Fruit fly (Drosophila melanogaster) whole organism, embryonic: ENCODE measurements around the gene Gr32a.

Experiments used
- Abd-B ChIP-seq: fragments of 200-800 bp; sonication (Bioruptor generic); optimal IDR thresholded peaks from 2 replicates; lab custom pipeline; 2018; ENCODE audit warnings: missing biosample characterization, mild to moderate bottlenecking, missing genetic modification characterization, moderate library complexity
- Atf3 ChIP-seq: fragments of 200-800 bp; sonication (Bioruptor generic); optimal IDR thresholded peaks from 3 replicates; lab custom pipeline; 2016; ENCODE audit warnings: missing biosample characterization, missing genetic modification characterization
- Blimp-1 ChIP-seq: fragments of 200-800 bp; sonication (Bioruptor generic); optimal IDR thresholded peaks from 3 replicates; lab custom pipeline; 2018; ENCODE audit warnings: missing biosample characterization, missing genetic modification characterization, mild to moderate bottlenecking, moderate library complexity, missing genetic modification reagents
- CG10209 ChIP-seq: fragments of 200-800 bp; sonication (Bioruptor generic); optimal IDR thresholded peaks from 3 replicates; lab custom pipeline; 2017; ENCODE audit warnings: missing biosample characterization, mild to moderate bottlenecking, missing genetic modification characterization, missing genetic modification reagents
- CG10267 ChIP-seq: fragments of 200-800 bp; sonication (Bioruptor generic); optimal IDR thresholded peaks from 2 replicates; lab custom pipeline; 2018; ENCODE audit warnings: missing biosample characterization, mild to moderate bottlenecking, missing genetic modification characterization, moderate library complexity
- CG10274 ChIP-seq: fragments of 200-800 bp; sonication (Bioruptor generic); optimal IDR thresholded peaks from 3 replicates; lab custom pipeline; 2017; ENCODE audit warnings: missing biosample characterization, mild to moderate bottlenecking, missing genetic modification characterization
- CG10431 ChIP-seq: fragments of 200-800 bp; sonication (Bioruptor generic); optimal IDR thresholded peaks from 3 replicates; lab custom pipeline; 2018; ENCODE audit warnings: missing biosample characterization, mild to moderate bottlenecking, missing genetic modification characterization
- CG10979 ChIP-seq: fragments of 200-800 bp; sonication (Bioruptor generic); optimal IDR thresholded peaks from 2 replicates; lab custom pipeline; 2018; ENCODE audit warnings: missing biosample characterization, mild to moderate bottlenecking, missing genetic modification characterization, moderate library complexity
- CG11398 ChIP-seq: fragments of 200-800 bp; sonication (Bioruptor generic); optimal IDR thresholded peaks from 2 replicates; lab custom pipeline; 2016; ENCODE audit warnings: missing biosample characterization, missing genetic modification characterization
- CG11723 ChIP-seq: fragments of 200-800 bp; sonication (Bioruptor generic); optimal IDR thresholded peaks from 2 replicates; lab custom pipeline; 2017; ENCODE audit warnings: missing biosample characterization, mild to moderate bottlenecking, missing genetic modification characterization
- CG12071 ChIP-seq: fragments of 200-800 bp; sonication (Bioruptor generic); optimal IDR thresholded peaks from 3 replicates; lab custom pipeline; 2018; ENCODE audit warnings: missing biosample characterization, mild to moderate bottlenecking, missing genetic modification characterization
- CG13424 ChIP-seq: fragments of 200-800 bp; sonication (Bioruptor generic); optimal IDR thresholded peaks from 2 replicates; lab custom pipeline; 2019; ENCODE audit warnings: missing biosample characterization, mild to moderate bottlenecking, missing genetic modification characterization, moderate library complexity
- CG13775 ChIP-seq: fragments of 200-800 bp; sonication (Bioruptor generic); optimal IDR thresholded peaks from 3 replicates; lab custom pipeline; 2017; ENCODE audit warnings: missing biosample characterization, mild to moderate bottlenecking, missing genetic modification characterization
- CG14014 ChIP-seq: fragments of 200-800 bp; sonication (Bioruptor generic); IDR thresholded peaks from 2 replicates; pipeline ENCODE4 v1.3.6; 2022; ENCODE audit warnings: missing biosample characterization, missing genetic modification characterization
- CG14441 ChIP-seq: fragments of 200-800 bp; sonication (Bioruptor generic); IDR thresholded peaks from 2 replicates; pipeline ENCODE4 v1.3.6; 2022; ENCODE audit warnings: missing biosample characterization, missing genetic modification characterization
- CG14860 ChIP-seq: fragments of 200-800 bp; sonication (Bioruptor generic); IDR thresholded peaks from 3 replicates; pipeline ENCODE4 v1.3.6; 2022; ENCODE audit warnings: missing biosample characterization, missing genetic modification characterization; ENCODE audit not compliant: partially characterized antibody
- CG16815 ChIP-seq: fragments of 200-800 bp; sonication (Bioruptor generic); optimal IDR thresholded peaks from 3 replicates; lab custom pipeline; 2017; ENCODE audit warnings: missing biosample characterization, mild to moderate bottlenecking, missing genetic modification characterization
- CG2116 ChIP-seq: fragments of 200-800 bp; sonication (Bioruptor generic); optimal IDR thresholded peaks from 3 replicates; lab custom pipeline; 2018; ENCODE audit warnings: missing biosample characterization, mild to moderate bottlenecking, missing genetic modification characterization
- CG30020 ChIP-seq: fragments of 200-800 bp; optimal IDR thresholded peaks from 2 replicates; lab custom pipeline; 2019; ENCODE audit warnings: missing biosample characterization, mild to moderate bottlenecking, missing genetic modification characterization, moderate library complexity
- CG30403 ChIP-seq: fragments of 200-800 bp; sonication (Bioruptor generic); optimal IDR thresholded peaks from 3 replicates; lab custom pipeline; 2016; ENCODE audit warnings: missing biosample characterization, missing genetic modification characterization
- CG3281 ChIP-seq: fragments of 200-800 bp; sonication (Bioruptor generic); optimal IDR thresholded peaks from 3 replicates; lab custom pipeline; 2017; ENCODE audit warnings: missing biosample characterization, mild to moderate bottlenecking, missing genetic modification characterization
- CG4820 ChIP-seq: fragments of 200-800 bp; sonication (Bioruptor generic); optimal IDR thresholded peaks from 3 replicates; lab custom pipeline; 2016; ENCODE audit warnings: missing biosample characterization, missing genetic modification characterization
- CG5180 ChIP-seq: fragments of 200-800 bp; sonication (Bioruptor generic); optimal IDR thresholded peaks from 3 replicates; lab custom pipeline; 2017; ENCODE audit warnings: missing biosample characterization, missing genetic modification characterization, mild to moderate bottlenecking, moderate library complexity, missing genetic modification reagents
- CG6854 ChIP-seq: fragments of 200-800 bp; sonication (Bioruptor generic); optimal IDR thresholded peaks from 3 replicates; lab custom pipeline; 2017; ENCODE audit warnings: missing biosample characterization, mild to moderate bottlenecking, missing genetic modification characterization
- CG7786 ChIP-seq: fragments of 200-800 bp; sonication (Bioruptor generic); optimal IDR thresholded peaks from 2 replicates; lab custom pipeline; 2016; ENCODE audit warnings: missing biosample characterization, missing genetic modification characterization
- Doc2 ChIP-seq: fragments of 200-800 bp; sonication (Bioruptor generic); IDR thresholded peaks from 2 replicates; pipeline ENCODE4 v1.3.6; 2022; ENCODE audit warnings: missing biosample characterization, missing genetic modification characterization
- Fer3 ChIP-seq: fragments of 200-800 bp; sonication (Bioruptor generic); optimal IDR thresholded peaks from 2 replicates; lab custom pipeline; 2018; ENCODE audit warnings: missing biosample characterization, mild to moderate bottlenecking, missing genetic modification characterization, moderate library complexity
- Gsc ChIP-seq: fragments of 200-800 bp; sonication (Bioruptor generic); IDR thresholded peaks from 2 replicates; pipeline ENCODE4 v1.3.6; 2022; ENCODE audit warnings: missing biosample characterization, missing genetic modification characterization
- H15 ChIP-seq: fragments of 200-800 bp; sonication (Bioruptor generic); IDR thresholded peaks from 3 replicates; pipeline ENCODE4 v1.3.6; 2022; ENCODE audit warnings: missing biosample characterization, missing genetic modification characterization
- HLH3B ChIP-seq: fragments of 200-800 bp; sonication (Bioruptor generic); IDR thresholded peaks from 2 replicates; pipeline ENCODE4 v1.3.6; 2022; ENCODE audit warnings: missing biosample characterization, missing genetic modification characterization
- HLHmδ ChIP-seq: fragments of 200-800 bp; sonication (Bioruptor generic); optimal IDR thresholded peaks from 2 replicates; lab custom pipeline; 2018; ENCODE audit warnings: missing biosample characterization, mild to moderate bottlenecking, missing genetic modification characterization, moderate library complexity
- Hr78 ChIP-seq, 2 experiments: fragments of 200-800 bp in 1 of 2; fragments of >200 bp in 1 of 2; sonication (Bioruptor generic) in 1 of 2; optimal IDR thresholded peaks; 2 replicates each; lab custom pipeline; 2017 to 2019; ENCODE audit warnings: missing biosample characterization in 2 of 2, missing genetic modification characterization in 2 of 2, mild to moderate bottlenecking in 1 of 2, moderate library complexity in 1 of 2
- Meics ChIP-seq: fragments of 200-800 bp; sonication (Bioruptor generic); optimal IDR thresholded peaks from 2 replicates; lab custom pipeline; 2017; ENCODE audit warnings: missing biosample characterization, mild to moderate bottlenecking, missing genetic modification characterization
- NFAT ChIP-seq: fragments of 200-800 bp; sonication (Bioruptor generic); IDR thresholded peaks from 2 replicates; pipeline ENCODE4 v1.3.6; 2022; ENCODE audit warnings: missing biosample characterization, missing genetic modification characterization
- Pdp1 ChIP-seq, 2 experiments: fragments of 200-800 bp; sonication (Bioruptor generic); optimal IDR thresholded peaks; 3 replicates each; lab custom pipeline; 2016; ENCODE audit warnings: missing biosample characterization in 2 of 2, missing genetic modification characterization in 2 of 2, mild to moderate bottlenecking in 1 of 2, moderate library complexity in 1 of 2
- Six4 ChIP-seq: fragments of 200-800 bp; sonication (Bioruptor generic); optimal IDR thresholded peaks from 2 replicates; lab custom pipeline; 2016; ENCODE audit warnings: missing biosample characterization, missing genetic modification characterization
- Spps ChIP-seq: fragments of 200-800 bp; sonication (Bioruptor generic); optimal IDR thresholded peaks from 2 replicates; lab custom pipeline; 2018; ENCODE audit warnings: missing biosample characterization, mild to moderate bottlenecking, missing genetic modification characterization
- Taf1 ChIP-seq: fragments of 200-800 bp; sonication (Bioruptor generic); IDR thresholded peaks from 2 replicates; pipeline ENCODE4 v1.3.6; 2022; ENCODE audit warnings: missing biosample characterization, missing genetic modification characterization
- bowl ChIP-seq: fragments of 200-800 bp; sonication (Bioruptor generic); IDR thresholded peaks from 2 replicates; pipeline ENCODE4 v1.3.6; 2022; ENCODE audit warnings: missing biosample characterization, missing genetic modification characterization
- dpn ChIP-seq, 2 experiments: fragments of 200-800 bp; sonication (Bioruptor generic); optimal IDR thresholded peaks; 3 replicates each; lab custom pipeline; 2016; ENCODE audit warnings: missing biosample characterization in 2 of 2, missing genetic modification characterization in 2 of 2
- dysf ChIP-seq: fragments of 200-800 bp; sonication (Bioruptor generic); IDR thresholded peaks from 3 replicates; pipeline ENCODE4 v1.3.6; 2022; ENCODE audit warnings: missing biosample characterization, missing genetic modification characterization
- ewg ChIP-seq: fragments of 200-800 bp; sonication (Bioruptor generic); optimal IDR thresholded peaks from 3 replicates; lab custom pipeline; 2017; ENCODE audit warnings: mild to moderate bottlenecking, missing biosample characterization, missing genetic modification reagents, missing genetic modification characterization
- lilli ChIP-seq: fragments of 200-800 bp; sonication (Bioruptor generic); optimal IDR thresholded peaks from 3 replicates; lab custom pipeline; 2016; ENCODE audit warnings: missing biosample characterization, missing genetic modification characterization
- phol ChIP-seq: fragments of 200-800 bp; sonication (Bioruptor generic); optimal IDR thresholded peaks from 3 replicates; lab custom pipeline; 2018; ENCODE audit warnings: missing biosample characterization, mild to moderate bottlenecking, missing genetic modification characterization, moderate library complexity
- seq ChIP-seq: fragments of 200-800 bp; sonication (Bioruptor generic); IDR thresholded peaks from 2 replicates; pipeline ENCODE4 v1.3.6; 2022; ENCODE audit warnings: missing biosample characterization, missing genetic modification characterization
- slou ChIP-seq: fragments of 200-800 bp; sonication (Bioruptor generic); optimal IDR thresholded peaks from 3 replicates; lab custom pipeline; 2016; ENCODE audit warnings: missing biosample characterization, missing genetic modification characterization
- tll ChIP-seq, 2 experiments: fragments of 200-800 bp in 1 of 2; fragments of >200 bp in 1 of 2; sonication (Bioruptor generic) in 1 of 2; optimal IDR thresholded peaks; 2 replicates each; lab custom pipeline; 2017 to 2019; ENCODE audit warnings: missing biosample characterization in 2 of 2, missing genetic modification characterization in 2 of 2, mild to moderate bottlenecking in 1 of 2, moderate library complexity in 1 of 2
- tup ChIP-seq: fragments of 200-800 bp; sonication (Bioruptor generic); optimal IDR thresholded peaks from 2 replicates; lab custom pipeline; 2016; ENCODE audit warnings: missing biosample characterization, mild to moderate bottlenecking, missing genetic modification characterization, moderate library complexity
- usp ChIP-seq: fragments of >200 bp; optimal IDR thresholded peaks from 2 replicates; lab custom pipeline; 2017; ENCODE audit warnings: missing biosample characterization, missing genetic modification characterization

The Gr32a gene

dm6 chr2L:11113011-11113528 is 744 bp upstream of the Gr32a start, which contains the start of gene Idua (continued):
- TF ChIP-seq CG10209 (peak; percentile 70), slou (peak; percentile 2), CG11398 (no peak), dpn (GFP tag; optimal IDR thresholded peaks at IDR 0.05; lab: Kevin White, UChicago) (peak in 1 of 2 experiments; percentile 62), HLH3B (GFP tag; lab: Robert Waterston, UW) (peak; percentile 60), NFAT (0 out of 2 replicates have a peak, but pooled peaks have one; percentile 12), Meics (GFP tag; lab: Kevin White, UChicago) (peak; percentile 93), Abd-B (GFP tag; lab: Kevin White, UChicago) (peak; percentile 13), ewg (GFP tag; lab: Kevin White, UChicago) (peak; percentile 39), Atf3 (GFP tag; lab: Kevin White, UChicago) (peak; percentile 36), CG14014 (GFP tag; lab: Robert Waterston, UW) (peak; percentile 77), Doc2 (no peak), bowl (no peak), CG14860 (GFP tag; lab: Robert Waterston, UW) (no peak), CG11723 (GFP tag; lab: Kevin White, UChicago) (no peak), Spps (tag; lab: Kevin White, UChicago) (no peak), CG7786 (no peak), CG14441 (GFP tag; lab: Robert Waterston, UW) (peak; percentile 18; the same call in 1 of the 2 replicates), HLHmδ (GFP tag; lab: Kevin White, UChicago) (no peak), Hr78 (GFP tag; optimal IDR thresholded peaks at IDR 0.05; lab: Kevin White, UChicago) (no peak), CG3281 (peak; percentile 82), tup (GFP tag; lab: Kevin White, UChicago) (no peak), CG6854 (peak; percentile 82), Six4 (peak; percentile 57), Fer3 (peak; percentile 53), CG10979 (tag; lab: Kevin White, UChicago) (peak; percentile 73), tll (GFP tag; optimal IDR thresholded peaks at IDR 0.05; lab: Kevin White, UChicago) (no peak), CG13424 (tag; lab: Kevin White, UChicago) (peak; percentile 85), CG30020 (tag; lab: Kevin White, UChicago) (peak; percentile 13), seq (GFP tag; lab: Robert Waterston, UW) (peak; percentile 63; the same call in 1 of the 2 replicates), CG2116 (GFP tag; lab: Kevin White, UChicago) (peak; percentile 22), Gsc (GFP tag; lab: Robert Waterston, UW) (0 out of 2 replicates have a peak, but pooled peaks have one; percentile 7), CG4820 (GFP tag; lab: Kevin White, UChicago) (peak; percentile 52), usp (GFP tag; lab: Kevin White, UChicago) (no peak), Blimp-1 (GFP tag; lab: Kevin White, UChicago) (no peak), H15 (0 out of 3 replicates have a peak, but pooled peaks have one; percentile 42), phol (peak; percentile 72), CG12071 (GFP tag; lab: Kevin White, UChicago) (no peak), CG10267 (tag; lab: Kevin White, UChicago) (peak; percentile 66), CG10431 (GFP tag; lab: Kevin White, UChicago) (no peak), Taf1 (GFP tag; lab: Robert Waterston, UW) (no peak), CG30403 (GFP tag; lab: Kevin White, UChicago) (peak; percentile 77), CG10274 (GFP tag; lab: Kevin White, UChicago) (peak; percentile 44), lilli (GFP tag; lab: Kevin White, UChicago) (peak; percentile 69), Pdp1 (GFP tag; optimal IDR thresholded peaks at IDR 0.05; lab: Kevin White, UChicago) (peak; percentile 15 to 19), dysf (GFP tag; lab: Robert Waterston, UW) (peak; percentile 66; the same call in 2 of the 3 replicates), CG5180 (GFP tag; lab: Kevin White, UChicago) (no peak), CG13775 (peak; percentile 54), CG16815 (GFP tag; lab: Kevin White, UChicago) (peak; percentile 37)
